Worm (Caenorhabditis elegans) whole organism, midembryonic: ENCODE results near the gene tiar-2.
"Not testable (repeated sequence)": the region's sequence is repeated elsewhere in the genome, so short reads cannot be mapped to it uniquely, and the experiment has no call there.

Source experiments
- T22C8.4 ChIP-seq: fragments of 200-800 bp; sonication (Bioruptor generic); IDR thresholded peaks from 2 replicates; pipeline ENCODE4 v1.3.6; 2022; ENCODE audit warnings: missing genetic modification characterization, missing compliant biosample characterization
- cog-1 ChIP-seq: sonication (generic microtip); optimal IDR thresholded peaks from 2 replicates; lab custom pipeline; 2016; ENCODE audit warnings: missing genetic modification characterization, missing compliant biosample characterization
- flt-1 ChIP-seq: fragments of 200-800 bp; sonication (Bioruptor generic); IDR thresholded peaks from 2 replicates; pipeline ENCODE4 v1.3.6; 2022; ENCODE audit warnings: missing genetic modification characterization, missing compliant biosample characterization
- klf-2 ChIP-seq: fragments of 200-800 bp; sonication (Bioruptor generic); conservative IDR thresholded peaks from 2 replicates; pipeline ENCODE4 v1.3.6; 2022; ENCODE audit warnings: missing genetic modification reagents, missing genetic modification characterization, missing compliant biosample characterization
- med-1 ChIP-seq: sonication (generic microtip); optimal IDR thresholded peaks from 2 replicates; lab custom pipeline; 2017; ENCODE audit warnings: missing genetic modification characterization, mild to moderate bottlenecking, missing compliant biosample characterization, antibody characterized with exemption, missing genetic modification reagents; ENCODE audit not compliant: insufficient read depth
- ref-1 ChIP-seq: fragments of 200-800 bp; sonication (Bioruptor generic); conservative IDR thresholded peaks from 2 replicates; pipeline ENCODE4 v1.3.6; 2022; ENCODE audit warnings: missing genetic modification reagents, missing genetic modification characterization, missing compliant biosample characterization
- tab-1 ChIP-seq: fragments of 200-800 bp; sonication (Bioruptor generic); IDR thresholded peaks from 2 replicates; pipeline ENCODE4 v1.3.6; 2022; ENCODE audit warnings: missing genetic modification characterization, missing compliant biosample characterization
- ztf-23 ChIP-seq: fragments of 200-800 bp; sonication (Bioruptor generic); IDR thresholded peaks from 2 replicates; pipeline ENCODE4 v1.3.6; 2022; ENCODE audit warnings: missing genetic modification reagents, missing genetic modification characterization, missing compliant biosample characterization
- ztf-29 ChIP-seq: fragments of 200-800 bp; sonication (Bioruptor generic); IDR thresholded peaks from 2 replicates; pipeline ENCODE4 v1.3.6; 2022; ENCODE audit warnings: missing genetic modification reagents, missing genetic modification characterization, missing compliant biosample characterization

Gene tiar-2

DNA sequence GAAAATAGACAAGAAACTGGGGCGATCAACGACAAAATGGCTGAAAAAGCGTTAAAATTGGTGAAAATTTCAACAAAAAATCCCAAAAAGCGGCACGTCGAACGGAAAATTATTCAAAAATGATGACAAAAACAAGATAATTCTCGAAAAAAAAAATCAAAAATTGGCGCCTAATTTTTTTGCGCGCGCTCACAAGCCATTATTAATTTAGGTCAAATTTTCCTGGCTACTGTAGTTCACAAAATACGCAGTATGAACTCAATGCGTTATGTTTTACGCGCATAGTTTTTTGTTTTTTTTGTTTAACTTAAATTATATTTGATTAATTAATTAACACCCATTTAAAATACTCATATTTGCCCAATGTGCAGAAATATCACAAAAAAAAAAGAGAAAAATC is 29.2 kb upstream of the tiar-2 start:
- TF ChIP-seq ref-1 (GFP tag; lab: Robert Waterston, UW) (no peak), ztf-29 (GFP tag; lab: Robert Waterston, UW) (no peak), ztf-23 (GFP tag; lab: Robert Waterston, UW) (no peak), T22C8.4 (no peak), tab-1 (GFP tag; lab: Robert Waterston, UW) (no peak), med-1 (GFP tag; lab: Kevin White, UChicago) (no peak), klf-2 (GFP tag; lab: Robert Waterston, UW) (no peak), cog-1 (tag; lab: Kevin White, UChicago) (no peak), flt-1 (GFP tag; lab: Robert Waterston, UW) (no peak)

DNA sequence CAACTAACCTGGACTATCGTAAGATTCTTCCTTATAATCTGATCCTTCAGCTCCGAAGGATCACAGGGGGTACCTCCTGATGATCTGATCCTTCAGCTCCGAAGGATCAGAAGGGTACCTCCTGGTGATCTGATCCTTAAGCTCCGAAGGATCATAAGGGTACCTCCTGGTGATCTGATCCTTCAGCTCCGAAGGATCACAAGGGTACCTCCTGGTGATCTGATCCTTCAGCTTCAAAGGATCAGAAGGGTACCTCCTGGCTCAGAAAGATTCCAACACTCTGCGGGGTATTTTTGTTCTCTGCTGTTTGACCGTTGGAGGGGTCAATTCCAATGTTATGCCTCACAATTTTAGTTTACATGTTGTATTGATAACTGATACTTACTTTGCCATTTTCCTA is 18.8 kb upstream of the tiar-2 start:
- TF ChIP-seq tab-1 (GFP tag; lab: Robert Waterston, UW), result 0 out of 2 replicates have a peak, but pooled peaks have one; percentile 63

ce11 chrII:12753725-12754124 is 14.8 kb upstream of the tiar-2 start, which contains the start of gene Y46G5A.39:
Gene Y46G5A.39, minus strand, starts transcription at chrII:12753825.
- not testable (repeated sequence) for TF ChIP-seq klf-2 (GFP tag; lab: Robert Waterston, UW); T22C8.4; ref-1 (GFP tag; lab: Robert Waterston, UW)

DNA sequence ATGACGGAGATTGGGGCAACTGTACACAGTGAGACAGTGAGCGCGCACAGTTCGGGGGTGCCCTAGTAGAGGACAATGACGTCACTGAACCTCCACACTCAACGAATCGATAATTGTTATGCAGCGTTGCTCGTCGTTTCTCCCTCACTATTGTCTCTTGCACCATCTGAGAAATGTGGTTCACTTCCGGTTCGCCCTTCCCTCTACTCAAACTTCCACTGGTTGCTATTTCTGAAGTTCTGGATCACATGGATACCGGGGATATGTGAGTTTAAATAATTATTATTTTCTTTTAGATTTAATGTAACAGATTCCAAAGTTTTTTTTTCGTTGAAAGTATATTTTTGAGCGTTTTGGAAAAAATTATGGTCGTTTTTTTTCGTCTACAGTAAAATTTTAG is 12.3 kb upstream of the tiar-2 start, which contains the start of the genes Y46G5A.7 and Y46G5A.8:
Y46G5A.7 (minus strand) TSS at position 153 of the 400 bp plus-strand sequence.
Y46G5A.8 (plus strand) TSS at position 159 of the 400 bp plus-strand sequence.
- TF ChIP-seq klf-2 (GFP tag; lab: Robert Waterston, UW) (no peak), T22C8.4 (peak; percentile 58; the same call in 1 of the 2 replicates), tab-1 (GFP tag; lab: Robert Waterston, UW) (no peak), ztf-29 (GFP tag; lab: Robert Waterston, UW) (no peak), ztf-23 (GFP tag; lab: Robert Waterston, UW) (no peak)

DNA sequence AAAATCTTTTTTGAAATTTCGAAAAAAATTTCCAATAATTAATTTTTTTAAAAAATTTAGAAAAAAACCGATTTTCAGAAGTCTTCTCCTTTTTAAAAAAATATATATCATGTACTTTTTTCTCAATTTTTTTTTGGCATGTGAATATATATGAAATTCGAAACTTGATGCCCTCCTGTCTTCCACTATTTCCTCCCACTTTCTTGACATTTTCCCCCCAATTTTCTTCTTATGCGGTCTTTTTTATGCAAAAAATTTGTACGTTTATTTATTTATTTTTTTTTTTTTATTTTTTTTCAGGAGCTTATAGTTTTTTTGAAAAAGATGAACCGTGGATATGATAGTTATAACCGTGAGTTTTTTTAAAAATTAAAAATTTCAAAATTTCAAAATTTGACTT is 8.0 kb upstream of the tiar-2 start, which contains the start of gene cnp-2:
cnp-2 (plus strand) TSS at position 301 of the 400 bp plus-strand sequence.
- TF ChIP-seq med-1 (GFP tag; lab: Kevin White, UChicago), result no peak
- TF ChIP-seq T22C8.4, result no peak

ce11 chrII:12764476-12764875 is 4.0 kb upstream of the tiar-2 start:
- TF ChIP-seq tab-1 (GFP tag; lab: Robert Waterston, UW) (no peak), klf-2 (GFP tag; lab: Robert Waterston, UW) (no peak), flt-1 (GFP tag; lab: Robert Waterston, UW) (no peak), med-1 (GFP tag; lab: Kevin White, UChicago) (no peak)

- peak; percentile 60 for TF ChIP-seq T22C8.4
- TF ChIP-seq ref-1 (GFP tag; lab: Robert Waterston, UW), result no peak
These were observed 1.9 kb upstream of the tiar-2 start for ce11 chrII:12766443-12767188.

DNA sequence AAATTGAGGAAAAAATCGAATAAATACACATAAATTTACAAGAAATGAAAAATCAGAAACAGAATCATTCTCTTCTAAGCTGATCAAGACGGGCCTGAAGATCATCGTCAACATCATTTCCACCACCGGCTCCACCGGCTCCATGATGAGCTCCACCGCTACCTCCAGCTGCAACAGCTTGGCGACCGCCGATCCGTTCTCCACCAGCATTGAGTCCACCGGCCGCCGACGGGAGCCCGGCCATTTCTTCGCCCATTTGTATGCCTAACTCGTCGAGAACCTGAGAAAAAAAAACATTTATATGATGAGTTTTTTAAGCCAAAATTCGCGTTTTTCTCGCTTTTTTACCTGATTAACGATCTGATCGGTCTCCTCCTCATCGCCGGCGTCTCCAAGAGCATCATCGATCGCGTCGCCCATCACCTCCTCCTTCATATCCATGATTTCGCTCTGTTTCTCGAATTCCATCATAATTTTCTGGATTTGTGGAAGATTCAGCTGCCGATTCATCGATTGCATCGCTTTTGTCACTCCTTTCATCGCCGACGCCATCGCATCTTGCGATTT is 1.1 kb upstream of the tiar-2 start:
- TF ChIP-seq med-1 (GFP tag; lab: Kevin White, UChicago) (no peak), cog-1 (tag; lab: Kevin White, UChicago) (no peak), tab-1 (GFP tag; lab: Robert Waterston, UW) (no peak), ztf-23 (GFP tag; lab: Robert Waterston, UW) (no peak), ztf-29 (GFP tag; lab: Robert Waterston, UW) (no peak), flt-1 (GFP tag; lab: Robert Waterston, UW) (no peak), T22C8.4 (no peak), ref-1 (GFP tag; lab: Robert Waterston, UW) (no peak), klf-2 (GFP tag; lab: Robert Waterston, UW) (no peak)

- TF ChIP-seq med-1 (GFP tag; lab: Kevin White, UChicago) (no peak), ztf-29 (GFP tag; lab: Robert Waterston, UW) (no peak), ztf-23 (GFP tag; lab: Robert Waterston, UW) (no peak), klf-2 (GFP tag; lab: Robert Waterston, UW) (no peak), ref-1 (GFP tag; lab: Robert Waterston, UW) (no peak), tab-1 (GFP tag; lab: Robert Waterston, UW) (no peak)
These were observed 1.5 kb downstream of the tiar-2 start for ce11 chrII:12769947-12770346.

DNA sequence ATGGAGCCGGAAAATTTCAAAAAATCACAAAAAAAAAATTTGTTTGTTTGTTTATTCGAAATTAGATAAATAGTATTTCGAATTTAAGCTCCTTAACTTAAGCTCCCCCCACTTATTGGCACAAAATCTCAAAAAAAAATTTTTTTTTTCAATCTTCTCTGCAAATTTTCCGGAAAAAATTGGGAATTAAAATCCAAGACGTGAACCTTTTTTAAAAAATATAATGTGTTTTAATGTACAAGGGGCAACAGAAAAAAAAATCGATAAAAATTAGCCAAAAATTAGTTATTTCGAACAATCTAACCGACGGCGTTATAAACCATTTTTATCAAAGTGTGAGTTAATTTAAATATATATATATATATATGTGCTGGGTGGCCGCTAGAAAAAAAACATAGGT is 5.9 kb downstream of the tiar-2 start, which contains the start of gene Y46G5A.14:
Y46G5A.14 (plus strand) TSS at position 301 of the 400 bp plus-strand sequence.
- TF ChIP-seq med-1 (GFP tag; lab: Kevin White, UChicago) (no peak), T22C8.4 (no peak), flt-1 (GFP tag; lab: Robert Waterston, UW) (no peak), klf-2 (GFP tag; lab: Robert Waterston, UW) (no peak), ztf-29 (GFP tag; lab: Robert Waterston, UW) (no peak), tab-1 (GFP tag; lab: Robert Waterston, UW) (no peak), ref-1 (GFP tag; lab: Robert Waterston, UW) (no peak), ztf-23 (GFP tag; lab: Robert Waterston, UW) (no peak)
